Worm (Caenorhabditis elegans): ENCODE data around the gene gcy-21.

DNA sequence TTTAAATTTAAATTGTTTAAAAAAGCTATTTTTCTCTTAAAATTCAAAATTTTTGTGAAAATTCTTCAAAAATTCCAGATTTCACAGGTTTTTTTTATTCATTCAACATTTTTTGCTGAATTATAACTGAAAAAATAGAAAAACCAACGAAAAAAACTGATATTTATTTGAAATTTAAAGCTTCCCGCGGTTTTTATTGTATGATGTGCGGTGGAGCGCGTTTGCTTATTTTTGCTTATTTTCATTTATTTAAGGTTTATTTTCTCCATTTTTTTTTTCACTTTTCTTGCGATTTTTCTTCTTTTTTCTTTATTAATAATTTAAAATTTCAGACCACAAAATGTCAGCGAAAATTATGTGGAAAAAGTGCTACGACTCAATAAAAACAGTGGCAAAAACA is 21.4 kb upstream of the gcy-21 start, which contains the start of gene F22E5.9:
- no peak for TF ChIP-seq mls-2 (tag; optimal IDR thresholded peaks at IDR 0.05)
- TF ChIP-seq nhr-237 (tag; optimal IDR thresholded peaks at IDR 0.05), result no peak
- TF ChIP-seq hlh-1 (tag; optimal IDR thresholded peaks at IDR 0.05), result no peak
- no peak for TF ChIP-seq nhr-28 (tag; optimal IDR thresholded peaks at IDR 0.05)
- TF ChIP-seq ztf-11 (tag; optimal IDR thresholded peaks at IDR 0.05), result no peak
- TF ChIP-seq nhr-76 (tag; optimal IDR thresholded peaks at IDR 0.05), result no peak
- TF ChIP-seq snpc-4 (tag; optimal IDR thresholded peaks at IDR 0.05), result no peak
- TF ChIP-seq pha-4 (tag; optimal IDR thresholded peaks at IDR 0.05), result no peak
- TF ChIP-seq bed-3 (GFP tag; optimal IDR thresholded peaks at IDR 0.05), result no peak
- TF ChIP-seq unc-62 (GFP tag; optimal IDR thresholded peaks at IDR 0.05), result no peak
- TF ChIP-seq lsy-2 (tag; optimal IDR thresholded peaks at IDR 0.05), result no peak
- TF ChIP-seq unc-39 (tag; optimal IDR thresholded peaks at IDR 0.05), result no peak
- TF ChIP-seq unc-120 (tag; optimal IDR thresholded peaks at IDR 0.05; ENCODE audit: poor library complexity, severe bottlenecking), result no peak
- no peak for TF ChIP-seq elt-1 (tag; optimal IDR thresholded peaks at IDR 0.05; ENCODE audit: borderline replicate concordance, insufficient read depth)

Measured in whole organism, mixed stage, embryonic.